Worm (Caenorhabditis elegans) whole organism, L4 larva: ENCODE measurements around the gene C27C12.1.

Experiments
- F10B5.3 ChIP-seq: sonication (generic microtip); optimal IDR thresholded peaks from 2 replicates; lab custom pipeline; 2016; ENCODE audit warnings: mild to moderate bottlenecking, missing genetic modification characterization, missing compliant biosample characterization
- F26F4.8 ChIP-seq: fragments of 200-800 bp; sonication (Bioruptor generic); conservative IDR thresholded peaks from 2 replicates; pipeline ENCODE4 v1.3.6; 2022; ENCODE audit warnings: missing genetic modification characterization, missing compliant biosample characterization
- F44E2.7 ChIP-seq: fragments of 200-800 bp; sonication (Bioruptor generic); IDR thresholded peaks from 2 replicates; pipeline ENCODE4 v2.1.2; 2022; ENCODE audit warnings: missing genetic modification characterization, missing compliant biosample characterization
- T20F7.1 ChIP-seq: fragments of 200-800 bp; sonication (Bioruptor generic); optimal IDR thresholded peaks from 2 replicates; lab custom pipeline; 2018; ENCODE audit warnings: mild to moderate bottlenecking, missing genetic modification characterization, missing compliant biosample characterization
- T26A8.4 ChIP-seq: fragments of 200-800 bp; sonication (Bioruptor generic); IDR thresholded peaks from 2 replicates; pipeline ENCODE4 v1.3.6; 2022; ENCODE audit warnings: missing genetic modification characterization, missing compliant biosample characterization
- Y5F2A.4 ChIP-seq: fragments of 200-800 bp; sonication (Bioruptor generic); optimal IDR thresholded peaks from 2 replicates; lab custom pipeline; 2018; ENCODE audit warnings: mild to moderate bottlenecking, missing genetic modification characterization, missing compliant biosample characterization
- ZK337.2 ChIP-seq: fragments of 200-800 bp; sonication (Bioruptor generic); IDR thresholded peaks from 2 replicates; pipeline ENCODE4 v1.3.6; 2022; ENCODE audit warnings: missing genetic modification reagents, missing genetic modification characterization, missing compliant biosample characterization
- ZK546.5 ChIP-seq, 2 experiments: sonication (generic microtip); optimal IDR thresholded peaks; 2 replicates each; lab custom pipeline; 2017; ENCODE audit warnings: missing biosample characterization in 2 of 2, missing genetic modification characterization in 2 of 2
- aha-1 ChIP-seq: fragments of 150-350 bp; peaks from one replicate; lab custom pipeline; 2014; ENCODE audit warnings: missing biosample characterization, missing genetic modification characterization
- aly-2 ChIP-seq: sonication (generic microtip); optimal IDR thresholded peaks from 2 replicates; lab custom pipeline; 2018; ENCODE audit warnings: missing biosample characterization, missing genetic modification characterization
- arid-1 ChIP-seq: fragments of 200-800 bp; sonication (Bioruptor generic); conservative IDR thresholded peaks from 2 replicates; pipeline ENCODE4 v1.3.6; 2022; ENCODE audit warnings: missing genetic modification reagents, missing genetic modification characterization, missing compliant biosample characterization
- attf-4 ChIP-seq: sonication (generic microtip); optimal IDR thresholded peaks from 3 replicates; lab custom pipeline; 2017; ENCODE audit warnings: missing biosample characterization, missing genetic modification characterization
- ceh-28 ChIP-seq: fragments of 150-350 bp; optimal IDR thresholded peaks from 2 replicates; lab custom pipeline; 2014; ENCODE audit warnings: missing biosample characterization, missing genetic modification reagents, missing genetic modification characterization
- ceh-44 ChIP-seq: fragments of 200-800 bp; sonication (Bioruptor generic); IDR thresholded peaks from 2 replicates; pipeline ENCODE4 v1.3.6; 2022; ENCODE audit warnings: missing genetic modification reagents, missing genetic modification characterization, missing compliant biosample characterization
- ceh-62 ChIP-seq: sonication (generic microtip); optimal IDR thresholded peaks from 2 replicates; lab custom pipeline; 2017; ENCODE audit warnings: missing biosample characterization, missing genetic modification characterization
- daf-8 ChIP-seq: fragments of 200-800 bp; sonication (Bioruptor generic); IDR thresholded peaks from 2 replicates; pipeline ENCODE4 v1.3.6; 2022; ENCODE audit warnings: missing genetic modification characterization, missing compliant biosample characterization
- dmd-8 ChIP-seq: fragments of 200-800 bp; sonication (Bioruptor generic); IDR thresholded peaks from 2 replicates; pipeline ENCODE4 v1.3.6; 2022; ENCODE audit warnings: missing genetic modification characterization, missing compliant biosample characterization
- dpl-1 ChIP-seq: fragments of 150-350 bp; optimal IDR thresholded peaks from 2 replicates; lab custom pipeline; 2014; ENCODE audit warnings: missing biosample characterization, missing genetic modification reagents, missing genetic modification characterization
- dve-1 ChIP-seq: sonication (generic microtip); optimal IDR thresholded peaks from 2 replicates; lab custom pipeline; 2017; ENCODE audit warnings: antibody characterized with exemption, mild to moderate bottlenecking, missing genetic modification characterization, missing compliant biosample characterization; ENCODE audit not compliant: insufficient read depth
- egl-43 ChIP-seq: fragments of 200-800 bp; sonication (Bioruptor generic); IDR thresholded peaks from 2 replicates; pipeline ENCODE4 v1.3.6; 2022; ENCODE audit warnings: missing genetic modification reagents, missing genetic modification characterization, missing compliant biosample characterization
- fkh-10 ChIP-seq: fragments of 150-350 bp; optimal IDR thresholded peaks from 2 replicates; lab custom pipeline; 2014; ENCODE audit warnings: missing biosample characterization, missing genetic modification reagents, missing genetic modification characterization
- fos-1 ChIP-seq: fragments of 150-350 bp; optimal IDR thresholded peaks from 2 replicates; lab custom pipeline; 2014; ENCODE audit warnings: missing biosample characterization, missing genetic modification characterization
- hif-1 ChIP-seq, 2 experiments: sonication (generic microtip); optimal IDR thresholded peaks; 2 replicates each; lab custom pipeline; 2016 to 2017; ENCODE audit warnings: missing compliant biosample characterization in 2 of 2, missing genetic modification characterization in 2 of 2, missing genetic modification reagents in 2 of 2, missing genotype in 2 of 2, mild to moderate bottlenecking in 1 of 2
- hmg-1.1 ChIP-seq: fragments of 200-800 bp; sonication (Bioruptor generic); IDR thresholded peaks from 2 replicates; pipeline ENCODE4 v1.3.6; 2022; ENCODE audit warnings: missing genetic modification reagents, missing genetic modification characterization, missing compliant biosample characterization
- jun-1 ChIP-seq: fragments of 150-350 bp; optimal IDR thresholded peaks from 2 replicates; lab custom pipeline; 2014; ENCODE audit warnings: missing biosample characterization, missing genetic modification reagents, missing genetic modification characterization
- lin-1 ChIP-seq: fragments of 200-800 bp; sonication (Bioruptor generic); IDR thresholded peaks from 2 replicates; pipeline ENCODE4 v1.3.6; 2022; ENCODE audit warnings: missing genetic modification reagents, missing genetic modification characterization, missing compliant biosample characterization
- lin-13 ChIP-seq: fragments of 150-350 bp; optimal IDR thresholded peaks from 2 replicates; lab custom pipeline; 2014; ENCODE audit warnings: missing biosample characterization, missing genetic modification reagents, missing genetic modification characterization
- lin-15B ChIP-seq: fragments of 150-350 bp; sonication (generic microtip); optimal IDR thresholded peaks from 3 replicates; lab custom pipeline; 2014; ENCODE audit warnings: missing biosample characterization, missing genetic modification characterization
- lin-38 ChIP-seq: fragments of 200-800 bp; sonication (Bioruptor generic); IDR thresholded peaks from 2 replicates; pipeline ENCODE4 v1.3.6; 2022; ENCODE audit warnings: missing genetic modification reagents, missing genetic modification characterization, missing compliant biosample characterization
- lin-39 ChIP-seq: fragments of 150-350 bp; optimal IDR thresholded peaks from 2 replicates; lab custom pipeline; 2014; ENCODE audit warnings: missing biosample characterization, missing genetic modification reagents, missing genetic modification characterization
- lir-3 ChIP-seq: sonication (generic microtip); optimal IDR thresholded peaks from 2 replicates; lab custom pipeline; 2016; ENCODE audit warnings: mild to moderate bottlenecking, missing genetic modification characterization, missing compliant biosample characterization
- madf-5 ChIP-seq, 2 experiments: fragments of 200-800 bp; sonication (Bioruptor generic); IDR thresholded peaks; 2 replicates each; pipeline ENCODE4 v1.3.6; 2022; ENCODE audit warnings: missing compliant biosample characterization in 2 of 2, missing genetic modification characterization in 2 of 2
- madf-9 ChIP-seq: fragments of 200-800 bp; sonication (Bioruptor generic); conservative IDR thresholded peaks from 2 replicates; pipeline ENCODE4 v1.3.6; 2022; ENCODE audit warnings: missing genetic modification reagents, missing genetic modification characterization, missing compliant biosample characterization
- mdl-1 ChIP-seq, 2 experiments: fragments of 150-350 bp in 1 of 2; sonication (generic microtip) in 1 of 2; optimal IDR thresholded peaks; 2 replicates each; lab custom pipeline; 2014 to 2017; ENCODE audit warnings: missing biosample characterization in 2 of 2, missing genetic modification characterization in 2 of 2
- mep-1 ChIP-seq: fragments of 150-350 bp; sonication (generic microtip); optimal IDR thresholded peaks from 3 replicates; lab custom pipeline; 2014; ENCODE audit warnings: missing biosample characterization, missing genetic modification characterization
- mxl-2 ChIP-seq: fragments of 200-800 bp; sonication (Bioruptor generic); conservative IDR thresholded peaks from 2 replicates; pipeline ENCODE4 v1.3.6; 2022; ENCODE audit warnings: missing genetic modification reagents, missing genetic modification characterization, missing compliant biosample characterization
- nhr-102 ChIP-seq: sonication (generic microtip); optimal IDR thresholded peaks from 2 replicates; lab custom pipeline; 2016; ENCODE audit warnings: mild to moderate bottlenecking, missing genetic modification characterization, moderate library complexity, missing compliant biosample characterization
- nhr-11 ChIP-seq: fragments of 150-350 bp; optimal IDR thresholded peaks from 2 replicates; lab custom pipeline; 2014; ENCODE audit warnings: missing biosample characterization, missing genetic modification characterization
- nhr-111 ChIP-seq: fragments of 200-800 bp; sonication (Bioruptor generic); optimal IDR thresholded peaks from 2 replicates; lab custom pipeline; 2018; ENCODE audit warnings: mild to moderate bottlenecking, missing genetic modification characterization, missing compliant biosample characterization
- nhr-237 ChIP-seq: sonication (generic microtip); optimal IDR thresholded peaks from 2 replicates; lab custom pipeline; 2017; ENCODE audit warnings: missing biosample characterization, missing genetic modification characterization
- nhr-41 ChIP-seq: fragments of 200-800 bp; sonication (Bioruptor generic); IDR thresholded peaks from 2 replicates; pipeline ENCODE4 v1.3.6; 2022; ENCODE audit warnings: missing genetic modification reagents, missing genetic modification characterization, missing compliant biosample characterization
- nhr-77 ChIP-seq: fragments of 150-350 bp; optimal IDR thresholded peaks from 2 replicates; lab custom pipeline; 2014; ENCODE audit warnings: missing biosample characterization, missing genetic modification characterization
- pha-4 ChIP-seq, 2 experiments: fragments of 150-350 bp in 1 of 2; fragments of 200-800 bp in 1 of 2; sonication (Bioruptor generic) in 1 of 2; IDR thresholded peaks in 1 of 2; optimal IDR thresholded peaks in 1 of 2; 2 replicates each; pipeline versions ENCODE4 v1.3.6 to Lab custom; 2014 to 2022; ENCODE audit warnings: missing genetic modification characterization in 2 of 2, missing genetic modification reagents in 2 of 2, missing biosample characterization in 1 of 2, missing compliant biosample characterization in 1 of 2
- php-3 ChIP-seq: fragments of 200-800 bp; sonication (Bioruptor generic); IDR thresholded peaks from 2 replicates; pipeline ENCODE4 v1.3.6; 2022; ENCODE audit warnings: missing genetic modification reagents, missing genetic modification characterization, missing compliant biosample characterization
- pqm-1 ChIP-seq: sonication (generic microtip); optimal IDR thresholded peaks from 2 replicates; lab custom pipeline; 2017; ENCODE audit warnings: missing biosample characterization, missing genetic modification characterization
- skn-1 ChIP-seq: fragments of 150-350 bp; optimal IDR thresholded peaks from 2 replicates; lab custom pipeline; 2014; ENCODE audit warnings: missing biosample characterization, missing genetic modification characterization
- snpc-4 ChIP-seq: fragments of 150-350 bp; optimal IDR thresholded peaks from 2 replicates; lab custom pipeline; 2014; ENCODE audit warnings: missing biosample characterization, missing genetic modification characterization
- tra-1 ChIP-seq: fragments of 200-800 bp; sonication (Bioruptor generic); IDR thresholded peaks from 2 replicates; pipeline ENCODE4 v1.3.6; 2022; ENCODE audit warnings: missing genetic modification reagents, missing genetic modification characterization, missing compliant biosample characterization
- unc-39 ChIP-seq: sonication (generic microtip); optimal IDR thresholded peaks from 2 replicates; lab custom pipeline; 2017; ENCODE audit warnings: missing biosample characterization, missing genetic modification characterization
- vab-7 ChIP-seq: fragments of 200-800 bp; sonication (Bioruptor generic); IDR thresholded peaks from 2 replicates; pipeline ENCODE4 v1.3.6; 2022; ENCODE audit warnings: missing genetic modification reagents, missing genetic modification characterization, missing compliant biosample characterization
- zfp-3 ChIP-seq: fragments of 200-800 bp; sonication (Bioruptor generic); conservative IDR thresholded peaks from 2 replicates; pipeline ENCODE4 v1.3.6; 2022; ENCODE audit warnings: missing genetic modification reagents, missing genetic modification characterization, missing compliant biosample characterization
- zip-11 ChIP-seq: fragments of 200-800 bp; sonication (Bioruptor generic); IDR thresholded peaks from 2 replicates; pipeline ENCODE4 v1.3.6; 2022; ENCODE audit warnings: missing genetic modification characterization, missing compliant biosample characterization

C27C12.1 gene

ce11 chrX:14841030-14841429 lies 12.5 kb downstream of the C27C12.1 start:
- peak; percentile 75 for TF ChIP-seq dpl-1 (GFP tag; lab: Kevin White, UChicago)
- peak; percentile 99 for TF ChIP-seq aha-1 (tag; lab: Kevin White, UChicago)
- peak; percentile 1 for TF ChIP-seq F10B5.3 (tag; lab: Kevin White, UChicago)
- no peak for TF ChIP-seq tra-1 (GFP tag; lab: Robert Waterston, UW)
- TF ChIP-seq ZK546.5 (tag; optimal IDR thresholded peaks at IDR 0.05; lab: Kevin White, UChicago) = no peak
- peak; percentile 49 for TF ChIP-seq lin-38
- no peak for TF ChIP-seq ceh-28 (tag; lab: Kevin White, UChicago)
- no peak for TF ChIP-seq madf-5 (GFP tag; IDR thresholded peaks at IDR 0.05; lab: Robert Waterston, UW)
- no peak for TF ChIP-seq lin-15B (tag; lab: Kevin White, UChicago)
- TF ChIP-seq dmd-8 (GFP tag; lab: Robert Waterston, UW) = no peak
- no peak for TF ChIP-seq ceh-62 (tag; lab: Kevin White, UChicago)
- no peak; the same call in 1 of the 2 replicates for TF ChIP-seq egl-43 (GFP tag; lab: Robert Waterston, UW)
- no peak for TF ChIP-seq F44E2.7 (GFP tag; lab: Robert Waterston, UW)
- TF ChIP-seq F26F4.8 (GFP tag; lab: Robert Waterston, UW) = no peak
- no peak for TF ChIP-seq zip-11 (GFP tag; lab: Robert Waterston, UW)
- TF ChIP-seq ceh-44 = no peak
- no peak for TF ChIP-seq daf-8 (GFP tag; lab: Robert Waterston, UW)
- TF ChIP-seq T20F7.1 (GFP tag; lab: Kevin White, UChicago) = peak; percentile 60
- no peak for TF ChIP-seq aly-2
- TF ChIP-seq lin-13 (GFP tag; lab: Kevin White, UChicago) = peak; percentile 70
- TF ChIP-seq nhr-237 (tag; lab: Kevin White, UChicago) = no peak
- no peak for TF ChIP-seq lin-1 (GFP tag; lab: Robert Waterston, UW)
- no peak for TF ChIP-seq ZK337.2
- TF ChIP-seq nhr-102 (tag; lab: Kevin White, UChicago) = no peak
- TF ChIP-seq hmg-1.1 (GFP tag; lab: Robert Waterston, UW) = peak; percentile 94
- no peak for TF ChIP-seq nhr-41 (GFP tag; lab: Robert Waterston, UW)
- TF ChIP-seq T26A8.4 = no peak
- no peak for TF ChIP-seq snpc-4 (tag; lab: Kevin White, UChicago)
- no peak for TF ChIP-seq madf-9 (GFP tag; lab: Robert Waterston, UW)
- TF ChIP-seq hif-1 (tag; optimal IDR thresholded peaks at IDR 0.05; lab: Kevin White, UChicago) = peak in 1 of 2 experiments; percentile 84
- TF ChIP-seq dve-1 (tag; lab: Kevin White, UChicago) = peak; percentile 87
- peak; percentile 94 for TF ChIP-seq fkh-10 (GFP tag; lab: Kevin White, UChicago)
- no peak for TF ChIP-seq php-3 (GFP tag; lab: Robert Waterston, UW)
- peak; percentile 39 for TF ChIP-seq pqm-1
- peak; percentile 75 to 97 for TF ChIP-seq mdl-1 (tag; optimal IDR thresholded peaks at IDR 0.05; lab: Kevin White, UChicago)
- peak; percentile 60 for TF ChIP-seq jun-1 (tag; lab: Kevin White, UChicago)
- peak; percentile 87 for TF ChIP-seq nhr-11 (tag; lab: Kevin White, UChicago)
- no peak for TF ChIP-seq lin-39 (tag; lab: Kevin White, UChicago)
- no peak for TF ChIP-seq skn-1 (tag; lab: Kevin White, UChicago)
- TF ChIP-seq vab-7 (GFP tag; lab: Robert Waterston, UW) = peak; percentile 50
- TF ChIP-seq nhr-111 = no peak
- TF ChIP-seq nhr-77 (tag; lab: Kevin White, UChicago) = peak; percentile 85
- TF ChIP-seq fos-1 (tag; lab: Kevin White, UChicago) = no peak
- no peak for TF ChIP-seq zfp-3 (GFP tag; lab: Robert Waterston, UW)
- TF ChIP-seq arid-1 (GFP tag; lab: Robert Waterston, UW) = 0 out of 2 replicates have a peak, but pooled peaks have one; percentile 7
- TF ChIP-seq mep-1 (tag; lab: Kevin White, UChicago) = peak; percentile 94
- TF ChIP-seq unc-39 = no peak
- TF ChIP-seq attf-4 (tag; lab: Kevin White, UChicago) = no peak
- no peak for TF ChIP-seq Y5F2A.4 (GFP tag; lab: Kevin White, UChicago)
- no peak for TF ChIP-seq lir-3
- TF ChIP-seq mxl-2 = no peak
- peak; percentile 59; the same call in 1 of the 2 replicates for TF ChIP-seq pha-4 (GFP tag; IDR thresholded peaks at IDR 0.05; lab: Robert Waterston, UW)
- TF ChIP-seq pha-4 (tag; optimal IDR thresholded peaks at IDR 0.05; lab: Kevin White, UChicago) = peak; percentile 97
